Worm (Caenorhabditis elegans): ENCODE results near the gene cand-1.

DNA sequence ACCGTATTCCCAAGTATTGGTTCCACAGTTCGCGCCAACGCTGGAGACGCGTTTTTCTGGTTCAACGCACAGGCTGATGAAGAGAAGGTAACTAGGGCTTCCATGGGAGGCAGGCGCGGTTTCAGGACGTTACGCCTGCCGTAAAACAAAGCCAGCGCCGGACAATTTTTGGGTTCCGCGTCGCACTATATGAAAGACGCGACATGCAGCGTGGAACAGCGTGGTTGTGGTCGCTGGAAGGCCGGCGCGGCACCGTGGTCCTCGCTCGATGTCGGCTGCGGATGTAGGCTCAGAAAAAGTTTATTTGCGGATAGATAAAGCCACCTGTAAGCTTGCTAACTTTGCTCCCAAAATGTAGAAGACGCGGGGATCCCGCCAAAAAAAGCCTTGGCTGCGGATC, 35.8 kb downstream of the cand-1 start:
- TF ChIP-seq lin-13 (GFP tag; optimal IDR thresholded peaks at IDR 0.05) = no peak
- no peak for TF ChIP-seq ztf-4 (tag; optimal IDR thresholded peaks at IDR 0.05)
- TF ChIP-seq mdl-1 (tag; optimal IDR thresholded peaks at IDR 0.05) = no peak
- no peak for TF ChIP-seq ama-1 (optimal IDR thresholded peaks at IDR 0.05)
- no peak for TF ChIP-seq mab-5 (tag; optimal IDR thresholded peaks at IDR 0.05)
- no peak for TF ChIP-seq ztf-11 (tag; optimal IDR thresholded peaks at IDR 0.05)
- no peak for TF ChIP-seq lsy-2 (tag; optimal IDR thresholded peaks at IDR 0.05)
- no peak for TF ChIP-seq unc-55 (GFP tag; optimal IDR thresholded peaks at IDR 0.05)
